Worm (Caenorhabditis elegans) whole organism, young adult: ENCODE data around the gene saps-1.

Experiments
- B0336.3 ChIP-seq: fragments of 200-800 bp; sonication (Bioruptor generic); IDR thresholded peaks from 2 replicates; pipeline ENCODE4 v1.3.6; 2022; ENCODE audit warnings: missing genetic modification characterization, missing compliant biosample characterization
- F49E8.2 ChIP-seq: sonication (generic microtip); optimal IDR thresholded peaks from 3 replicates; lab custom pipeline; 2017; ENCODE audit warnings: missing genetic modification characterization, mild to moderate bottlenecking, missing compliant biosample characterization, antibody characterized with exemption, moderate library complexity; ENCODE audit not compliant: insufficient read depth
- F55B11.4 ChIP-seq: sonication (generic microtip); optimal IDR thresholded peaks from 2 replicates; lab custom pipeline; 2016; ENCODE audit warnings: missing compliant biosample characterization, missing genetic modification characterization, borderline replicate concordance; ENCODE audit not compliant: insufficient read depth
- F57C9.4 ChIP-seq: sonication (generic microtip); optimal IDR thresholded peaks from 2 replicates; lab custom pipeline; 2017; ENCODE audit warnings: mild to moderate bottlenecking, missing genetic modification characterization, missing compliant biosample characterization
- T26A5.8 ChIP-seq: sonication (generic microtip); optimal IDR thresholded peaks from 2 replicates; lab custom pipeline; 2016; ENCODE audit warnings: missing genetic modification characterization, missing compliant biosample characterization
- Y53G8AR.9 ChIP-seq: fragments of 200-800 bp; sonication (Bioruptor generic); conservative IDR thresholded peaks from 2 replicates; pipeline ENCODE4 v1.3.6; 2022; ENCODE audit warnings: missing genetic modification reagents, missing genetic modification characterization, missing compliant biosample characterization
- Y79H2A.3 ChIP-seq: fragments of 200-800 bp; sonication (Bioruptor generic); conservative IDR thresholded peaks from 2 replicates; pipeline ENCODE4 v1.3.6; 2022; ENCODE audit warnings: missing genetic modification reagents, missing genetic modification characterization, missing compliant biosample characterization
- Y95B8A.8 ChIP-seq: fragments of 200-800 bp; sonication (Bioruptor generic); IDR thresholded peaks from 2 replicates; pipeline ENCODE4 v1.3.6; 2022; ENCODE audit warnings: missing genetic modification reagents, missing genetic modification characterization, missing compliant biosample characterization
- aptf-3 ChIP-seq: fragments of 200-800 bp; sonication (Bioruptor generic); IDR thresholded peaks from 2 replicates; pipeline ENCODE4 v1.3.6; 2022; ENCODE audit warnings: missing genetic modification characterization, missing compliant biosample characterization
- athp-1 ChIP-seq: sonication (generic microtip); optimal IDR thresholded peaks from 2 replicates; lab custom pipeline; 2017; ENCODE audit warnings: mild to moderate bottlenecking, missing genetic modification characterization, missing compliant biosample characterization
- attf-5 ChIP-seq: fragments of 200-800 bp; sonication (Bioruptor generic); optimal IDR thresholded peaks from 2 replicates; lab custom pipeline; 2018; ENCODE audit warnings: mild to moderate bottlenecking, missing genetic modification characterization, missing compliant biosample characterization
- attf-6 ChIP-seq: fragments of 200-800 bp; sonication (Bioruptor generic); IDR thresholded peaks from 2 replicates; pipeline ENCODE4 v1.3.6; 2022; ENCODE audit warnings: missing genetic modification reagents, missing genetic modification characterization, missing compliant biosample characterization
- bed-2 ChIP-seq: fragments of 200-800 bp; sonication (Bioruptor generic); IDR thresholded peaks from 2 replicates; pipeline ENCODE4 v1.3.6; 2022; ENCODE audit warnings: missing genetic modification reagents, missing genetic modification characterization, missing compliant biosample characterization
- ccch-3 ChIP-seq: fragments of 200-800 bp; sonication (Bioruptor generic); optimal IDR thresholded peaks from 2 replicates; lab custom pipeline; 2018; ENCODE audit warnings: mild to moderate bottlenecking, missing genetic modification characterization, missing compliant biosample characterization
- ceh-100 ChIP-seq: fragments of 200-800 bp; sonication (Bioruptor generic); IDR thresholded peaks from 2 replicates; pipeline ENCODE4 v1.3.6; 2022; ENCODE audit warnings: missing genetic modification reagents, missing genetic modification characterization, missing compliant biosample characterization
- ceh-40 ChIP-seq: fragments of 200-800 bp; sonication (Bioruptor generic); IDR thresholded peaks from 2 replicates; pipeline ENCODE4 v1.3.6; 2022; ENCODE audit warnings: missing genetic modification characterization, missing compliant biosample characterization
- die-1 ChIP-seq: sonication (generic microtip); optimal IDR thresholded peaks from 2 replicates; lab custom pipeline; 2016; ENCODE audit warnings: missing genotype, mild to moderate bottlenecking, missing genetic modification characterization, missing compliant biosample characterization
- dox-1 ChIP-seq: fragments of 200-800 bp; sonication (Bioruptor generic); IDR thresholded peaks from 2 replicates; pipeline ENCODE4 v1.3.6; 2022; ENCODE audit warnings: missing genetic modification reagents, missing genetic modification characterization, missing compliant biosample characterization
- efl-1 ChIP-seq: fragments of 150-350 bp; optimal IDR thresholded peaks from 2 replicates; lab custom pipeline; 2014; ENCODE audit warnings: missing biosample characterization, missing genetic modification reagents, missing genetic modification characterization
- ekl-4 ChIP-seq: fragments of 200-800 bp; sonication (Bioruptor generic); IDR thresholded peaks from 2 replicates; pipeline ENCODE4 v1.3.6; 2022; ENCODE audit warnings: missing genetic modification reagents, missing genetic modification characterization, missing compliant biosample characterization
- him-1 ChIP-seq: sonication (generic microtip); optimal IDR thresholded peaks from 2 replicates; lab custom pipeline; 2016; ENCODE audit warnings: missing genotype, missing genetic modification reagents, missing genetic modification characterization, missing compliant biosample characterization
- hlh-12 ChIP-seq: sonication (generic microtip); optimal IDR thresholded peaks from 2 replicates; lab custom pipeline; 2016; ENCODE audit warnings: missing genetic modification characterization, missing compliant biosample characterization
- hmg-1.2 ChIP-seq: fragments of 200-800 bp; sonication (Bioruptor generic); IDR thresholded peaks from 2 replicates; pipeline ENCODE4 v1.3.6; 2022; ENCODE audit warnings: missing genetic modification reagents, missing genetic modification characterization, missing compliant biosample characterization
- hrde-1 ChIP-seq: sonication (generic microtip); optimal IDR thresholded peaks from 2 replicates; lab custom pipeline; 2016; ENCODE audit warnings: missing genetic modification characterization, mild to moderate bottlenecking, missing compliant biosample characterization, moderate library complexity, missing genotype, missing genetic modification reagents, borderline replicate concordance
- hsf-1 ChIP-seq: fragments of 200-800 bp; sonication (Bioruptor generic); IDR thresholded peaks from 2 replicates; pipeline ENCODE4 v1.3.6; 2022; ENCODE audit warnings: missing genetic modification reagents, missing genetic modification characterization, missing compliant biosample characterization
- let-526 ChIP-seq: fragments of 200-800 bp; sonication (Bioruptor generic); IDR thresholded peaks from 2 replicates; pipeline ENCODE4 v1.3.6; 2022; ENCODE audit warnings: missing genetic modification reagents, missing genetic modification characterization, missing compliant biosample characterization
- lir-1 ChIP-seq: fragments of 200-800 bp; sonication (Bioruptor generic); conservative IDR thresholded peaks from 2 replicates; pipeline ENCODE4 v1.3.6; 2022; ENCODE audit warnings: missing genetic modification reagents, missing genetic modification characterization, missing compliant biosample characterization
- lsl-1 ChIP-seq: fragments of 200-800 bp; sonication (Bioruptor generic); optimal IDR thresholded peaks from 2 replicates; lab custom pipeline; 2018; ENCODE audit warnings: mild to moderate bottlenecking, missing genetic modification characterization, moderate library complexity, missing compliant biosample characterization
- madf-3 ChIP-seq: fragments of 200-800 bp; sonication (Bioruptor generic); IDR thresholded peaks from 2 replicates; pipeline ENCODE4 v1.3.6; 2022; ENCODE audit warnings: missing genetic modification reagents, missing genetic modification characterization, missing compliant biosample characterization
- madf-6 ChIP-seq: fragments of 200-800 bp; sonication (Bioruptor generic); IDR thresholded peaks from 2 replicates; pipeline ENCODE4 v1.3.6; 2022; ENCODE audit warnings: missing genetic modification reagents, missing genetic modification characterization, missing compliant biosample characterization
- mcd-1 ChIP-seq: fragments of 200-800 bp; sonication (Bioruptor generic); IDR thresholded peaks from 2 replicates; pipeline ENCODE4 v1.3.6; 2022; ENCODE audit warnings: missing genetic modification reagents, missing genetic modification characterization, missing compliant biosample characterization
- mes-4 ChIP-seq: sonication (generic microtip); optimal IDR thresholded peaks from 2 replicates; lab custom pipeline; 2016; ENCODE audit warnings: missing genotype, missing genetic modification characterization, missing compliant biosample characterization
- mxl-1 ChIP-seq: sonication (generic microtip); optimal IDR thresholded peaks from 2 replicates; lab custom pipeline; 2016; ENCODE audit warnings: missing genetic modification characterization, missing compliant biosample characterization
- nfya-2 ChIP-seq: fragments of 200-800 bp; sonication (Bioruptor generic); IDR thresholded peaks from 2 replicates; pipeline ENCODE4 v1.3.6; 2022; ENCODE audit warnings: missing genetic modification reagents, missing genetic modification characterization, missing compliant biosample characterization
- nfyb-1 ChIP-seq: fragments of 200-800 bp; sonication (Bioruptor generic); IDR thresholded peaks from 2 replicates; pipeline ENCODE4 v1.3.6; 2022; ENCODE audit warnings: missing genetic modification reagents, missing genetic modification characterization, missing compliant biosample characterization
- nhr-90 ChIP-seq: sonication (generic microtip); optimal IDR thresholded peaks from 2 replicates; lab custom pipeline; 2016; ENCODE audit warnings: missing genotype, mild to moderate bottlenecking, missing genetic modification characterization, missing compliant biosample characterization
- pbrm-1 ChIP-seq: fragments of 200-800 bp; sonication (Bioruptor generic); IDR thresholded peaks from 2 replicates; pipeline ENCODE4 v1.3.6; 2022; ENCODE audit warnings: missing genetic modification reagents, missing genetic modification characterization, missing compliant biosample characterization
- repo-1 ChIP-seq: sonication (generic microtip); optimal IDR thresholded peaks from 2 replicates; lab custom pipeline; 2017; ENCODE audit warnings: mild to moderate bottlenecking, missing genetic modification characterization, missing compliant biosample characterization
- sptf-2 ChIP-seq: fragments of 200-800 bp; sonication (Bioruptor generic); optimal IDR thresholded peaks from 2 replicates; lab custom pipeline; 2018; ENCODE audit warnings: mild to moderate bottlenecking, missing genetic modification characterization, missing compliant biosample characterization
- tbp1 ChIP-seq: fragments of 200-800 bp; sonication (Bioruptor generic); optimal IDR thresholded peaks from 2 replicates; lab custom pipeline; 2018; ENCODE audit warnings: mild to moderate bottlenecking, missing genetic modification characterization, missing compliant biosample characterization
- tlf-1 ChIP-seq: fragments of 200-800 bp; sonication (Bioruptor generic); optimal IDR thresholded peaks from 2 replicates; lab custom pipeline; 2018; ENCODE audit warnings: mild to moderate bottlenecking, missing genetic modification characterization, missing compliant biosample characterization
- xnd-1 ChIP-seq: sonication (generic microtip); optimal IDR thresholded peaks from 2 replicates; lab custom pipeline; 2016; ENCODE audit warnings: missing genotype, missing genetic modification reagents, missing genetic modification characterization, missing compliant biosample characterization
- zim-3 ChIP-seq: sonication (generic microtip); optimal IDR thresholded peaks from 2 replicates; lab custom pipeline; 2017; ENCODE audit warnings: mild to moderate bottlenecking, missing genetic modification characterization, moderate library complexity, missing compliant biosample characterization
- ztf-18 ChIP-seq: sonication (generic microtip); optimal IDR thresholded peaks from 2 replicates; lab custom pipeline; 2016; ENCODE audit warnings: missing genotype, mild to moderate bottlenecking, missing genetic modification characterization, missing compliant biosample characterization
- ztf-25 ChIP-seq: fragments of 200-800 bp; sonication (Bioruptor generic); IDR thresholded peaks from 2 replicates; pipeline ENCODE4 v1.3.6; 2022; ENCODE audit warnings: missing genetic modification reagents, missing genetic modification characterization, missing compliant biosample characterization
- ztf-3 ChIP-seq: fragments of 200-800 bp; sonication (Bioruptor generic); optimal IDR thresholded peaks from 2 replicates; lab custom pipeline; 2018; ENCODE audit warnings: mild to moderate bottlenecking, missing genetic modification characterization, missing compliant biosample characterization
- ztf-6 ChIP-seq: fragments of 200-800 bp; sonication (Bioruptor generic); IDR thresholded peaks from 2 replicates; pipeline ENCODE4 v1.3.6; 2022; ENCODE audit warnings: missing genetic modification reagents, missing genetic modification characterization, missing compliant biosample characterization

Gene saps-1

DNA sequence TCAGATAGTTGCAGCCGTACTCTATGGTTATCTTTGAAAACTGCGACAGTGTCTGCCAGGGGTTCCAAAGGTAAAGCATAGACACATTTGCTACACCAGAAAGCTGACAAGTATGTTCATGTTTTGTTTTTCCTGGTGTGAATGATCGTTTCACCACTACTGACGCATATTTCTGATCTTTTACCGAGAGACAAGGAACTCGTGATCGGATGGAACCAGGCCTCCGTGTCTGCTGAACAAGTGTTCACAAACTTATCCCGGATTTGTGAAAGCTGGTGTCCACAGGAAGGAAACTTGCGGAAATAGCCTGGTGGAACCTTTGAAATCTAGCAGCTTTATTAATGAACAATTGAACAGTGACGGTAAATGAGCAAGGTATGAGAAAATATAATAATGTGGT is 37.7 kb upstream of the saps-1 start (continued):
- TF ChIP-seq bed-2 (no peak), efl-1 (GFP tag; lab: Kevin White, UChicago) (peak; percentile 13), B0336.3 (peak; percentile 83), ztf-6 (GFP tag; lab: Robert Waterston, UW) (no peak), madf-3 (GFP tag; lab: Robert Waterston, UW) (0 out of 2 replicates have a peak, but pooled peaks have one; percentile 70), ceh-100 (GFP tag; lab: Robert Waterston, UW) (peak; percentile 37; the same call in 1 of the 2 replicates), hsf-1 (GFP tag; lab: Robert Waterston, UW) (0 out of 2 replicates have a peak, but pooled peaks have one; percentile 48), Y79H2A.3 (GFP tag; lab: Robert Waterston, UW) (peak; percentile 62; the same call in 1 of the 2 replicates), hmg-1.2 (GFP tag; lab: Robert Waterston, UW) (0 out of 2 replicates have a peak, but pooled peaks have one; percentile 30), nhr-90 (no peak), madf-6 (GFP tag; lab: Robert Waterston, UW) (peak; percentile 73), attf-6 (GFP tag; lab: Robert Waterston, UW) (no peak), aptf-3 (GFP tag; lab: Robert Waterston, UW) (no peak), let-526 (GFP tag; lab: Robert Waterston, UW) (0 out of 2 replicates have a peak, but pooled peaks have one; percentile 20), nfya-2 (no peak), Y95B8A.8 (GFP tag; lab: Robert Waterston, UW) (no peak), nfyb-1 (peak; percentile 59; the same call in 1 of the 2 replicates), repo-1 (tag; lab: Kevin White, UChicago) (no peak), F49E8.2 (tag; lab: Kevin White, UChicago) (peak; percentile 54), ekl-4 (GFP tag; lab: Robert Waterston, UW) (peak; percentile 64), mcd-1 (GFP tag; lab: Robert Waterston, UW) (0 out of 2 replicates have a peak, but pooled peaks have one; percentile 30), attf-5 (GFP tag; lab: Kevin White, UChicago) (no peak), sptf-2 (GFP tag; lab: Kevin White, UChicago) (no peak), ceh-40 (0 out of 2 replicates have a peak, but pooled peaks have one; percentile 37), him-1 (tag; lab: Kevin White, UChicago) (no peak), Y53G8AR.9 (GFP tag; lab: Robert Waterston, UW) (peak; percentile 74; the same call in 1 of the 2 replicates), athp-1 (tag; lab: Kevin White, UChicago) (peak; percentile 13)

DNA sequence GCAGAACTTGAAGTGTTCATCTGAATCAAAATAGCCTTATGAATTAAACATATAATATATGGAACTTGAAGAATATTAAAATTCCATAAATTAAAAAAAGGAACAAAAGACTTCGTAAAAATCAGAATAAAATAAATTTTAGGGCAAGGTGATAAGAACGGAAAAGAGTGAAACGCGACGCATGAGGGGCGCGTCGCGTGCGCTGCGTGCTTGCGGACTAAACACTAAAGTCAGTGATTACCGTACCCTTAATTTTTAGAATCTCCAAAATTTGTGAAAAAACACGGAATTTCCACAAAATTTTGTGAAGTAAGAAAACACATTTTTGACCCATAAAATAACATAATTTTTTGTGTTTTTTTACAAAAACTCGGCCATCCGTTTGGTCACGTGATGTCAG is 36.3 kb upstream of the saps-1 start, which contains the start of gene T05B9.1:
TSS of gene T05B9.1 (minus strand) at position 20 of the 400 bp plus-strand sequence.
- TF ChIP-seq T26A5.8 (tag; lab: Kevin White, UChicago), result no peak
- TF ChIP-seq ccch-3 (GFP tag; lab: Kevin White, UChicago), result no peak
- no peak for TF ChIP-seq ztf-25 (GFP tag; lab: Robert Waterston, UW)
- no peak for TF ChIP-seq Y95B8A.8 (GFP tag; lab: Robert Waterston, UW)
- peak; percentile 81 for TF ChIP-seq lsl-1 (GFP tag; lab: Kevin White, UChicago)
- TF ChIP-seq dox-1 (GFP tag; lab: Robert Waterston, UW), result 0 out of 2 replicates have a peak, but pooled peaks have one; percentile 6
- no peak for TF ChIP-seq ztf-3 (GFP tag; lab: Kevin White, UChicago)
- TF ChIP-seq efl-1 (GFP tag; lab: Kevin White, UChicago), result peak; percentile 38
- no peak for TF ChIP-seq madf-6 (GFP tag; lab: Robert Waterston, UW)
- TF ChIP-seq F57C9.4 (tag; lab: Kevin White, UChicago), result no peak
- TF ChIP-seq F55B11.4, result no peak
- peak; percentile 95 for TF ChIP-seq madf-3 (GFP tag; lab: Robert Waterston, UW)
- TF ChIP-seq zim-3, result no peak
- no peak for TF ChIP-seq B0336.3
- no peak for TF ChIP-seq die-1
- TF ChIP-seq hlh-12 (tag; lab: Kevin White, UChicago), result no peak
- TF ChIP-seq lir-1, result no peak
- no peak for TF ChIP-seq repo-1 (tag; lab: Kevin White, UChicago)
- TF ChIP-seq mxl-1 (tag; lab: Kevin White, UChicago), result no peak
- no peak for TF ChIP-seq tlf-1 (GFP tag; lab: Kevin White, UChicago)
- TF ChIP-seq ceh-100 (GFP tag; lab: Robert Waterston, UW), result no peak
- TF ChIP-seq tbp1, result no peak
- no peak for TF ChIP-seq mcd-1 (GFP tag; lab: Robert Waterston, UW)
- TF ChIP-seq ztf-18 (tag; lab: Kevin White, UChicago), result no peak
- no peak for TF ChIP-seq athp-1 (tag; lab: Kevin White, UChicago)
- TF ChIP-seq pbrm-1, result no peak
- TF ChIP-seq mes-4, result no peak
- no peak for TF ChIP-seq xnd-1 (tag; lab: Kevin White, UChicago)
- TF ChIP-seq bed-2, result no peak
- TF ChIP-seq hrde-1 (tag; lab: Kevin White, UChicago), result no peak
